Worm (Caenorhabditis elegans) whole organism, late embryonic: ENCODE results near the gene snx-14.

ENCODE experiments used
- C08G9.2 ChIP-seq: sonication (generic microtip); optimal IDR thresholded peaks from 2 replicates; lab custom pipeline; 2016; ENCODE audit warnings: mild to moderate bottlenecking, missing genetic modification characterization, moderate library complexity, missing compliant biosample characterization
- K02D7.2 ChIP-seq: sonication (generic microtip); optimal IDR thresholded peaks from 2 replicates; lab custom pipeline; 2017; ENCODE audit warnings: mild to moderate bottlenecking, missing genetic modification characterization, missing compliant biosample characterization
- T23F11.4 ChIP-seq: fragments of 200-800 bp; sonication (Bioruptor generic); optimal IDR thresholded peaks from 2 replicates; lab custom pipeline; 2018; ENCODE audit warnings: mild to moderate bottlenecking, missing genetic modification characterization, missing compliant biosample characterization
- Y22D7AL.16 ChIP-seq: sonication (generic microtip); optimal IDR thresholded peaks from 2 replicates; lab custom pipeline; 2016; ENCODE audit warnings: missing genetic modification characterization, missing compliant biosample characterization
- ama-1 ChIP-seq: fragments of 150-350 bp; optimal IDR thresholded peaks from 2 replicates; lab custom pipeline; 2014
- ceh-18 ChIP-seq: sonication (generic microtip); optimal IDR thresholded peaks from 2 replicates; lab custom pipeline; 2016; ENCODE audit warnings: missing genetic modification characterization, missing compliant biosample characterization
- ceh-19 ChIP-seq: fragments of 200-800 bp; sonication (Bioruptor generic); optimal IDR thresholded peaks from 2 replicates; lab custom pipeline; 2018; ENCODE audit warnings: mild to moderate bottlenecking, missing genetic modification characterization, missing compliant biosample characterization
- ceh-31 ChIP-seq: sonication (generic microtip); optimal IDR thresholded peaks from 2 replicates; lab custom pipeline; 2016; ENCODE audit warnings: missing genetic modification characterization, missing compliant biosample characterization
- ceh-34 ChIP-seq: sonication (generic microtip); optimal IDR thresholded peaks from 2 replicates; lab custom pipeline; 2016; ENCODE audit warnings: mild to moderate bottlenecking, missing genetic modification characterization, missing compliant biosample characterization
- ceh-48 ChIP-seq: sonication (generic microtip); optimal IDR thresholded peaks from 2 replicates; lab custom pipeline; 2016; ENCODE audit warnings: missing genetic modification characterization, inconsistent platforms, missing compliant biosample characterization
- ceh-9 ChIP-seq: sonication (generic microtip); optimal IDR thresholded peaks from 2 replicates; lab custom pipeline; 2016; ENCODE audit warnings: mild to moderate bottlenecking, missing genetic modification characterization, inconsistent platforms, missing compliant biosample characterization
- che-1 ChIP-seq: sonication (generic microtip); optimal IDR thresholded peaks from 2 replicates; lab custom pipeline; 2016; ENCODE audit warnings: mild to moderate bottlenecking, missing genetic modification characterization, missing compliant biosample characterization
- elt-2 ChIP-seq: sonication (generic microtip); optimal IDR thresholded peaks from 2 replicates; lab custom pipeline; 2016; ENCODE audit warnings: missing genetic modification reagents, missing genetic modification characterization, missing compliant biosample characterization
- ets-4 ChIP-seq: sonication (generic microtip); optimal IDR thresholded peaks from 2 replicates; lab custom pipeline; 2016; ENCODE audit warnings: missing genetic modification characterization, missing compliant biosample characterization
- fax-1 ChIP-seq: sonication (generic microtip); optimal IDR thresholded peaks from 2 replicates; lab custom pipeline; 2016; ENCODE audit warnings: missing genotype, missing genetic modification characterization, missing compliant biosample characterization
- gmeb-2 ChIP-seq: sonication (generic microtip); optimal IDR thresholded peaks from 2 replicates; lab custom pipeline; 2016; ENCODE audit warnings: missing genetic modification characterization, inconsistent platforms, missing compliant biosample characterization
- hlh-30 ChIP-seq: sonication (generic microtip); optimal IDR thresholded peaks from 2 replicates; lab custom pipeline; 2017; ENCODE audit warnings: antibody characterized with exemption, missing genetic modification characterization, missing compliant biosample characterization; ENCODE audit not compliant: insufficient read depth
- hlh-6 ChIP-seq: sonication (generic microtip); optimal IDR thresholded peaks from 2 replicates; lab custom pipeline; 2016; ENCODE audit warnings: missing genotype, missing genetic modification characterization, missing compliant biosample characterization
- lin-11 ChIP-seq: fragments of 200-800 bp; sonication (Bioruptor generic); optimal IDR thresholded peaks from 2 replicates; lab custom pipeline; 2018; ENCODE audit warnings: mild to moderate bottlenecking, missing genetic modification characterization, missing compliant biosample characterization
- madf-2 ChIP-seq: sonication (generic microtip); optimal IDR thresholded peaks from 2 replicates; lab custom pipeline; 2017; ENCODE audit warnings: missing genetic modification characterization, missing compliant biosample characterization
- mec-3 ChIP-seq: sonication (generic microtip); optimal IDR thresholded peaks from 2 replicates; lab custom pipeline; 2016; ENCODE audit warnings: borderline replicate concordance, missing genetic modification characterization, missing compliant biosample characterization
- nfya-1 ChIP-seq: sonication (generic microtip); optimal IDR thresholded peaks from 2 replicates; lab custom pipeline; 2017; ENCODE audit warnings: missing genetic modification characterization, mild to moderate bottlenecking, missing compliant biosample characterization, antibody characterized with exemption, moderate library complexity
- nhr-11 ChIP-seq: fragments of 150-350 bp; optimal IDR thresholded peaks from 2 replicates; lab custom pipeline; 2014; ENCODE audit warnings: missing biosample characterization, missing genetic modification characterization
- nhr-232 ChIP-seq: sonication (generic microtip); optimal IDR thresholded peaks from 2 replicates; lab custom pipeline; 2016; ENCODE audit warnings: missing genetic modification characterization, missing compliant biosample characterization
- npax-4 ChIP-seq: sonication (generic microtip); optimal IDR thresholded peaks from 2 replicates; lab custom pipeline; 2016; ENCODE audit warnings: missing genetic modification characterization, missing compliant biosample characterization
- odd-2 ChIP-seq: sonication (generic microtip); optimal IDR thresholded peaks from 2 replicates; lab custom pipeline; 2017; ENCODE audit warnings: antibody characterized with exemption, mild to moderate bottlenecking, missing genetic modification characterization, missing compliant biosample characterization
- pha-4 ChIP-seq: fragments of 150-350 bp; optimal IDR thresholded peaks from 2 replicates; lab custom pipeline; 2018; ENCODE audit warnings: missing biosample characterization, missing genetic modification reagents, missing genetic modification characterization
- pros-1 ChIP-seq: fragments of 150-350 bp; optimal IDR thresholded peaks from 2 replicates; lab custom pipeline; 2014; ENCODE audit warnings: missing biosample characterization, missing genetic modification reagents, missing genetic modification characterization
- ref-2 ChIP-seq: sonication (generic microtip); optimal IDR thresholded peaks from 2 replicates; lab custom pipeline; 2016; ENCODE audit warnings: missing genetic modification characterization, missing compliant biosample characterization
- sox-2 ChIP-seq: fragments of 200-800 bp; sonication (Bioruptor generic); IDR thresholded peaks from 2 replicates; pipeline ENCODE4 v1.3.6; 2022; ENCODE audit warnings: missing genetic modification reagents, missing genetic modification characterization, missing compliant biosample characterization
- sox-4 ChIP-seq: sonication (generic microtip); optimal IDR thresholded peaks from 2 replicates; lab custom pipeline; 2017; ENCODE audit warnings: mild to moderate bottlenecking, missing genetic modification characterization, inconsistent platforms, missing compliant biosample characterization
- tbx-2 ChIP-seq: sonication (generic microtip); optimal IDR thresholded peaks from 2 replicates; lab custom pipeline; 2016; ENCODE audit warnings: missing genetic modification characterization, missing compliant biosample characterization
- tbx-7 ChIP-seq: sonication (generic microtip); optimal IDR thresholded peaks from 2 replicates; lab custom pipeline; 2016; ENCODE audit warnings: missing genotype, missing genetic modification characterization, missing compliant biosample characterization
- ttx-3 ChIP-seq: sonication (generic microtip); optimal IDR thresholded peaks from 2 replicates; lab custom pipeline; 2016; ENCODE audit warnings: missing genetic modification reagents, missing genetic modification characterization, missing compliant biosample characterization
- unc-3 ChIP-seq, 2 experiments: fragments of 200-800 bp in 1 of 2; sonication (Bioruptor generic) in 1 of 2; sonication (generic microtip) in 1 of 2; conservative IDR thresholded peaks in 1 of 2; optimal IDR thresholded peaks in 1 of 2; 2 replicates each; pipeline versions ENCODE4 v1.3.6 to Lab custom; 2016 to 2022; ENCODE audit warnings: missing compliant biosample characterization in 2 of 2, missing genetic modification characterization in 2 of 2, missing genetic modification reagents in 1 of 2
- unc-42 ChIP-seq: sonication (generic microtip); optimal IDR thresholded peaks from 2 replicates; lab custom pipeline; 2016; ENCODE audit warnings: missing genotype, missing genetic modification characterization, missing compliant biosample characterization
- unc-86 ChIP-seq: sonication (generic microtip); optimal IDR thresholded peaks from 2 replicates; lab custom pipeline; 2016; ENCODE audit warnings: missing genetic modification characterization, missing compliant biosample characterization
- ztf-16 ChIP-seq: sonication (generic microtip); optimal IDR thresholded peaks from 2 replicates; lab custom pipeline; 2017; ENCODE audit warnings: missing genetic modification characterization, missing compliant biosample characterization

snx-14 gene

DNA sequence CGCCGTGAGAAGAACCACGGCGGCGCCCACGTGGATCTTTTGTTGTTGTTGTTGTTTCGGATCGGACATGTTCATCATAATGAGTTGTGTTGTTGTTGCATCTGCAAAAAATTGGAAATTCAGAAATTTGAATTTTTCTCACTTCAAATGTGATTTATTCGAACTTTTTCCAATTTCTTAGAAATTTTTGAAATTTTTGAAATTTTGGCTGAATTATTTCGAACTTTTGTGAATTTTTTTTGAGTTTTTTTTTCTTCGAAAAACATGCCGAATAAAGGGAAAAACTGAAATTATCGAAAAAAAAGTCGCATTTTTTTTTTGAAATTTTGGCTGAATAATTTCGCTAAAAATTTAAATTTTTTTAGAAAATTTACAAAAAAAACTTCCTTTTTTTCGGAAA, at the start of gene snx-14:
TSS of gene snx-14 (minus strand) at position 101 of the 400 bp plus-strand sequence.
- TF ChIP-seq npax-4 (tag; lab: Kevin White, UChicago): no peak
- no peak for TF ChIP-seq che-1 (tag; lab: Kevin White, UChicago)
- TF ChIP-seq ztf-16 (tag; lab: Kevin White, UChicago): no peak
- TF ChIP-seq nhr-11: no peak
- no peak for TF ChIP-seq ref-2 (tag; lab: Kevin White, UChicago)
- no peak for TF ChIP-seq nfya-1 (tag; lab: Kevin White, UChicago)
- TF ChIP-seq nhr-232 (tag; lab: Kevin White, UChicago): no peak
- TF ChIP-seq ceh-34 (tag; lab: Kevin White, UChicago): no peak
- no peak for TF ChIP-seq unc-86
- TF ChIP-seq sox-4 (tag; lab: Kevin White, UChicago): no peak
- TF ChIP-seq odd-2: no peak
- TF ChIP-seq ceh-9 (tag; lab: Kevin White, UChicago): no peak
- TF ChIP-seq hlh-6: no peak

DNA sequence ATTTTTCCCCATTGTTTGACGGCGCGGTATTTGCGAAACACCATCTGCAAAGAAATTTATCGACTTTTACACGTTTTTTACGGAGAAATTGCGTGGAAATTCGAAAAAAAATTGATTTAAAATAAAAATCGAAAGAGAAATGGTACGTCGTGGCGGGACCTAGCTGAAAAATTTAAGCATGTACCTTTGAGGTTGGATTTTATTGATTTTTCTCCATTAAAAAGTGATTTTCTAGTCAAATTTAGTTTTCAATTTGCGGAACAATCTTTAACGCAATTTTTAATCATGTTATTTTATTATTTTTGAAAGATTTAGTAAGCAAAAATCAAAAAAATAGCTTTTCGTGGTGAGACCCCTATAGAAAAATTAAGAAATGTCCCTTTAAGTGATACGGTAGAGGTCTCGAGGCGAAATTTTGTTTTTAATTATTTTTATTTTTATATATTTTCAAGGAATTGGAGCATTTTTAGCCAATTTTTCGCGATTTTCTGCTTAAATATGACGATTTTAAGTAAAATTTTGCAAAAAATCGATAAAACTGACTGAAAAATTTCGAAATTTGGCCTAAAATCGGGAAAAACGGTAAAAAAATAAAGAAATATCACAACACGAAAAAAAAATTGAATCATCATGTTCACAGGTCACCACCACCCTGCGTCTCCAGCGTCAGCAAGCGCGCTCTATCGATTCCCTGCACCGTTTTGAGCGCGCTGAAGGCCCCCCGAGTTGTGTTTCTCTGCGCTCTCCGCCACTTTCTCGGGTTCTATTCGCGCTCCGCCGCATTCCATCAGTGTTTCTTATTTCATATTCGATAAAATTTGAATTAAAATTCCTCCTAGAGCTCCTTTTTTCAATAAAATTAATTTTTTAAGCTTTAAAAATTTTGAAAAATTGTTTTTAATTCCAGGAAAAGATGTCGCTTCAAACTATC, 44.3 kb upstream of the snx-14 start, which contains the start of the genes mrpl-37 and lin-38:
TSS of gene mrpl-37 (minus strand) at position 51 of the 931 bp plus-strand sequence.
TSS of gene lin-38 (plus strand) at position 908 of the 931 bp plus-strand sequence.
- TF ChIP-seq ets-4 (tag; lab: Kevin White, UChicago) (no peak), pros-1 (tag; lab: Kevin White, UChicago) (peak; percentile 16), unc-42 (tag; lab: Kevin White, UChicago) (peak; percentile 75), lin-11 (tag; lab: Kevin White, UChicago) (no peak), tbx-2 (tag; lab: Kevin White, UChicago) (peak; percentile 50), ceh-48 (tag; lab: Kevin White, UChicago) (peak; percentile 69), unc-86 (no peak), tbx-7 (tag; lab: Kevin White, UChicago) (no peak), unc-3 (GFP tag; conservative IDR thresholded peaks at IDR 0.05; lab: Robert Waterston, UW) (no peak), unc-3 (tag; optimal IDR thresholded peaks at IDR 0.05; lab: Kevin White, UChicago) (peak; percentile 3), ceh-34 (tag; lab: Kevin White, UChicago) (peak; percentile 52), Y22D7AL.16 (tag; lab: Kevin White, UChicago) (no peak), elt-2 (tag; lab: Kevin White, UChicago) (no peak), ceh-18 (tag; lab: Kevin White, UChicago) (peak; percentile 33), ceh-31 (tag; lab: Kevin White, UChicago) (peak; percentile 70), nfya-1 (tag; lab: Kevin White, UChicago) (peak; percentile 67), hlh-30 (peak; percentile 62), gmeb-2 (no peak)
- TF ChIP-seq, all 69 proteins: peak for 10

DNA sequence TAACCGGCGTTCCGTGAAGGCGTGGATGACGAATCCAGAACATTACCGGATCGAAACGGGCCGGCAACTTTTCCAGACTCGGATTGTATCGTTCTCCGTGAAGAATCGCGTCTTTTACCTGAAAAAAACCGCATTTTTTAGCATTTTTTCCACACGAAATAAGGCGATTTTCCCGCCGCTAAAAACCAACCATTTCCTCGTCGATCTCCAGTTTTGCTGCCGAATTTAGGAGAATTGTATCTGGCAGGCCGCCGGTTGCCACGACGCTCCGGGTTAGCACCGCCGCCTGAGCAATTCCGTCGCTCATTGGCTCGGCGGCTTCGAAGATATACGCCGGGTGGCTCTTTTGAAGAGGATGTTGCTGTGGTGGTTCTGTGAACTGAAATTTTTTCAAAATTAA, 43.4 kb upstream of the snx-14 start:
- TF ChIP-seq C08G9.2 (tag; lab: Kevin White, UChicago): no peak
- TF ChIP-seq madf-2 (tag; lab: Kevin White, UChicago): no peak
- TF ChIP-seq nfya-1 (tag; lab: Kevin White, UChicago): no peak
- no peak for TF ChIP-seq hlh-6
- TF ChIP-seq mec-3 (tag; lab: Kevin White, UChicago): no peak
- TF ChIP-seq Y22D7AL.16 (tag; lab: Kevin White, UChicago): no peak
- no peak for TF ChIP-seq ttx-3 (tag; lab: Kevin White, UChicago)
- no peak for TF ChIP-seq fax-1 (tag; lab: Kevin White, UChicago)
- no peak for TF ChIP-seq nhr-232 (tag; lab: Kevin White, UChicago)

DNA sequence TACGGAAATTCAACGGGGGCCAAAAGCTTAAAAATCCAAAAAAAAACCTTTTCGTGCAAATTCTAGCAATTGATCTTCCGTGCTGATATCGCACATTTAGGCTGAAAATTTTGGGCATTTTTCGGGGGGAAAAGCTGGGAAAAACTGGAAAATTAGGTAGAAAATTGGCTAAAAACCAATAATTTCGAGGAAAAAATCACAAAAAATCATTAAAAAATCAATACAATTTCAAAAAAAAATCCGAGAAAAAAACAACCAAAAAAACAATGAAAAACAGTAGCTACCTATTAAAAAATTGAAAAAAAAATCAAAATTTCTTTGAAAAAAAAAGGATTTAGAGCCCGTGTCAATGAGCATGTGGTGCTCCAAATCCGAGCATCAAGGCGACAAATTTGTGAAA, 36.9 kb upstream of the snx-14 start, which contains the start of gene Y48E1B.3:
TSS of gene Y48E1B.3 (minus strand) at position 101 of the 400 bp plus-strand sequence.
- TF ChIP-seq pha-4 (tag; lab: Kevin White, UChicago) (no peak), ama-1 (no peak), T23F11.4 (GFP tag; lab: Kevin White, UChicago) (no peak), odd-2 (no peak), sox-2 (GFP tag; lab: Robert Waterston, UW) (no peak), ceh-19 (no peak), ceh-48 (tag; lab: Kevin White, UChicago) (no peak), K02D7.2 (tag; lab: Kevin White, UChicago) (no peak), madf-2 (tag; lab: Kevin White, UChicago) (no peak)
